Fruit fly (Drosophila melanogaster): ENCODE measurements around the gene Ucp4C.

Gene Ucp4C

DNA sequence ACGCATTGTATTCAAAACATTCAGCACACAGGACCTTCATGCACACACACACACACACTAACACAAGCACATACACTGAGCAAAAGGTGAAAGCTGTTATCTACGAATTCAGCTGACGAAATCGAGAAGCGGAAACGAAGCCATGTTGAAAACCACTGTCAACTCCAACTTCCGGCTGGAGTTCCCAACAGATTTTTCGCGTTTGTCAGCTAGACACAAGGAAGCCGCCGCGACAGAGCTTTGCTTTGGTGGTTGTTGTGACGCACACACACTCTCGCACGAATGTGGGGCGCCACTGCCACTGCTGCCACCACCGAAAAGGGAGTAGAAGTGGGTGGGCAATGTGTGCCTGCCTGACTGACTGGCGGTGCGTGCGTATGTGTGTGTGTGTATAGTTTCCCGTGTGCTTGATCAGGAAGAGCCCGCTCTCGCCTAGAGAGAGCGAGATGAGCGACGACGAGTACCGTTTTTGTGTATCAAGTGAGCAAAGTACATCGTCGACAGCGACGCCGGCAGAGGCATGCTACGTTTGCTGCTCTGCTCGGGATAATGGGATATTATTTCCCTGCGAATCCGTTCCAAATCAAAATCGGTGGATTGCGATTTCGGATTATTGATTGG lies 29.4 kb downstream of the Ucp4C start (continued):
- TF ChIP-seq unpg (GFP tag; optimal IDR thresholded peaks at IDR 0.05) (peak; percentile 51), CG4820 (GFP tag; optimal IDR thresholded peaks at IDR 0.05) (no peak), bcd (GFP tag; optimal IDR thresholded peaks at IDR 0.05) (peak; percentile 43), CG1792 (GFP tag; optimal IDR thresholded peaks at IDR 0.05) (peak; percentile 16), Mrtf (GFP tag; IDR thresholded peaks at IDR 0.05) (no peak), CrebB (tag; optimal IDR thresholded peaks at IDR 0.05) (peak; percentile 48), CG7372 (GFP tag; IDR thresholded peaks at IDR 0.05) (no peak), TFAM (GFP tag; optimal IDR thresholded peaks at IDR 0.05) (peak; percentile 15), CG12299 (tag; optimal IDR thresholded peaks at IDR 0.05) (peak; percentile 65), CG11723 (GFP tag; optimal IDR thresholded peaks at IDR 0.05) (peak; percentile 78), schlank (tag; optimal IDR thresholded peaks at IDR 0.05) (peak; percentile 59), CG11696 (GFP tag; IDR thresholded peaks at IDR 0.05) (no peak), CG32532 (GFP tag; IDR thresholded peaks at IDR 0.05) (0 out of 2 replicates have a peak, but pooled peaks have one; percentile 12), CG14441 (GFP tag; IDR thresholded peaks at IDR 0.05) (0 out of 2 replicates have a peak, but pooled peaks have one; percentile 8), caup (GFP tag; optimal IDR thresholded peaks at IDR 0.05; ENCODE audit: severe bottlenecking) (peak; percentile 87), CG6854 (GFP tag; optimal IDR thresholded peaks at IDR 0.05) (peak; percentile 67), lab (GFP tag; optimal IDR thresholded peaks at IDR 0.05) (peak; percentile 88), CG10462 (GFP tag; optimal IDR thresholded peaks at IDR 0.05) (no peak), Dbx (GFP tag; IDR thresholded peaks at IDR 0.05) (peak; percentile 32; the same call in 1 of the 3 replicates), cad (GFP tag; optimal IDR thresholded peaks at IDR 0.05) (no peak), CG7786 (GFP tag; optimal IDR thresholded peaks at IDR 0.05) (no peak), en (GFP tag; optimal IDR thresholded peaks at IDR 0.05) (peak; percentile 13), nom (GFP tag; optimal IDR thresholded peaks at IDR 0.05) (peak; percentile 79), CG2199 (GFP tag; IDR thresholded peaks at IDR 0.05) (no peak), Awh (GFP tag; IDR thresholded peaks at IDR 0.05) (peak; percentile 51; the same call in 1 of the 2 replicates), Sry-β (GFP tag; optimal IDR thresholded peaks at IDR 0.05) (peak; percentile 45), sr (GFP tag; IDR thresholded peaks at IDR 0.05) (0 out of 3 replicates have a peak, but pooled peaks have one; percentile 4), sna (GFP tag; IDR thresholded peaks at IDR 0.05; ENCODE audit: partially characterized antibody) (no peak), CG10979 (tag; optimal IDR thresholded peaks at IDR 0.05) (peak; percentile 37), repo (GFP tag; optimal IDR thresholded peaks at IDR 0.05) (no peak), otp (GFP tag; IDR thresholded peaks at IDR 0.05) (peak; percentile 37; the same call in 1 of the 3 replicates), CG15514 (GFP tag; optimal IDR thresholded peaks at IDR 0.05) (peak; percentile 66), wek (GFP tag; optimal IDR thresholded peaks at IDR 0.05) (peak; percentile 82), CG4328 (GFP tag; optimal IDR thresholded peaks at IDR 0.05) (peak; percentile 84), stwl (tag; optimal IDR thresholded peaks at IDR 0.05) (no peak), CG10959 (GFP tag; IDR thresholded peaks at IDR 0.05) (no peak), CG30020 (tag; optimal IDR thresholded peaks at IDR 0.05) (no peak), odd (GFP tag; optimal IDR thresholded peaks at IDR 0.05) (peak; percentile 84), Camta (GFP tag; optimal IDR thresholded peaks at IDR 0.05) (no peak), slp2 (GFP tag; optimal IDR thresholded peaks at IDR 0.05) (peak; percentile 0), cg (GFP tag; optimal IDR thresholded peaks at IDR 0.05) (peak; percentile 63), cwo (GFP tag; optimal IDR thresholded peaks at IDR 0.05) (no peak), fu2 (GFP tag; optimal IDR thresholded peaks at IDR 0.05) (no peak), CG43689 (GFP tag; IDR thresholded peaks at IDR 0.05) (no peak), CG6765 (GFP tag; optimal IDR thresholded peaks at IDR 0.05) (peak; percentile 82), sob (GFP tag; IDR thresholded peaks at IDR 0.05) (peak; percentile 42; the same call in 1 of the 2 replicates), gt (GFP tag; IDR thresholded peaks at IDR 0.05) (0 out of 2 replicates have a peak, but pooled peaks have one; percentile 34), Hand (GFP tag; optimal IDR thresholded peaks at IDR 0.05) (no peak), Ets65A (GFP tag) (peak; percentile 44), Fer1 (GFP tag; optimal IDR thresholded peaks at IDR 0.05) (peak; percentile 88)
